Fruit fly (Drosophila melanogaster) whole organism, embryonic: ENCODE data around the gene CG7484.
A peak's percentile ranks its signal among the peaks of the same experiment; 100 is the strongest.

Experiments
- Aef1 ChIP-seq: fragments of 200-800 bp; sonication (Bioruptor generic); IDR thresholded peaks from 3 replicates; pipeline ENCODE4 v1.3.6; 2022; ENCODE audit warnings: missing biosample characterization, missing genetic modification characterization
- Asciz ChIP-seq: fragments of 200-800 bp; sonication (Bioruptor generic); optimal IDR thresholded peaks from 2 replicates; lab custom pipeline; 2017; ENCODE audit warnings: missing biosample characterization, mild to moderate bottlenecking, missing genetic modification characterization, missing genetic modification reagents
- B-H2 ChIP-seq: fragments of 200-800 bp; sonication (Bioruptor generic); optimal IDR thresholded peaks from 2 replicates; lab custom pipeline; 2018; ENCODE audit warnings: missing biosample characterization, mild to moderate bottlenecking, missing genetic modification characterization
- CG10267 ChIP-seq: fragments of 200-800 bp; sonication (Bioruptor generic); optimal IDR thresholded peaks from 2 replicates; lab custom pipeline; 2018; ENCODE audit warnings: missing biosample characterization, mild to moderate bottlenecking, missing genetic modification characterization, moderate library complexity
- CG10321 ChIP-seq: fragments of 200-800 bp; sonication (Bioruptor generic); IDR thresholded peaks from 2 replicates; pipeline ENCODE4 v1.3.6; 2022; ENCODE audit warnings: missing biosample characterization, missing genetic modification characterization
- CG10959 ChIP-seq: fragments of 200-800 bp; sonication (Bioruptor generic); IDR thresholded peaks from 2 replicates; pipeline ENCODE4 v1.3.6; 2022; ENCODE audit warnings: missing biosample characterization, missing genetic modification characterization
- CG12104 ChIP-seq: fragments of 200-800 bp; sonication (Bioruptor generic); optimal IDR thresholded peaks from 3 replicates; lab custom pipeline; 2016; ENCODE audit warnings: missing biosample characterization, missing genetic modification characterization
- CG13624 ChIP-seq: fragments of 200-800 bp; sonication (Bioruptor generic); optimal IDR thresholded peaks from 2 replicates; lab custom pipeline; 2016; ENCODE audit warnings: missing biosample characterization, missing genetic modification characterization
- CG14710 ChIP-seq: fragments of 200-800 bp; sonication (Bioruptor generic); optimal IDR thresholded peaks from 3 replicates; lab custom pipeline; 2019; ENCODE audit warnings: missing biosample characterization, mild to moderate bottlenecking, missing genetic modification characterization, moderate library complexity
- CG15011 ChIP-seq: fragments of 200-800 bp; sonication (Bioruptor generic); optimal IDR thresholded peaks from 3 replicates; lab custom pipeline; 2018; ENCODE audit warnings: missing biosample characterization, mild to moderate bottlenecking, missing genetic modification characterization
- CG15514 ChIP-seq: fragments of 200-800 bp; sonication (Bioruptor generic); optimal IDR thresholded peaks from 3 replicates; lab custom pipeline; 2017; ENCODE audit warnings: missing biosample characterization, missing genetic modification characterization, mild to moderate bottlenecking, moderate library complexity, missing genetic modification reagents
- CG17361 ChIP-seq: fragments of 200-800 bp; sonication (Bioruptor generic); IDR thresholded peaks from 3 replicates; pipeline ENCODE4 v1.3.6; 2022; ENCODE audit warnings: missing biosample characterization, missing genetic modification characterization
- CG18011 ChIP-seq: fragments of 200-800 bp; sonication (Bioruptor generic); optimal IDR thresholded peaks from 2 replicates; lab custom pipeline; 2017; ENCODE audit warnings: missing biosample characterization, missing genetic modification characterization, mild to moderate bottlenecking, moderate library complexity, missing genotype
- CG18262 ChIP-seq: fragments of 200-800 bp; optimal IDR thresholded peaks from 3 replicates; lab custom pipeline; 2019; ENCODE audit warnings: missing biosample characterization, mild to moderate bottlenecking, missing genetic modification characterization, moderate library complexity
- CG2120 ChIP-seq: fragments of 200-800 bp; sonication (Bioruptor generic); optimal IDR thresholded peaks from 3 replicates; lab custom pipeline; 2016; ENCODE audit warnings: missing biosample characterization, missing genetic modification characterization
- CG2129 ChIP-seq: fragments of 200-800 bp; sonication (Bioruptor generic); IDR thresholded peaks from 2 replicates; pipeline ENCODE4 v1.3.6; 2022; ENCODE audit warnings: missing biosample characterization, missing genetic modification characterization; ENCODE audit not compliant: partially characterized antibody
- CG2875 ChIP-seq: fragments of 200-800 bp; sonication (Bioruptor generic); optimal IDR thresholded peaks from 2 replicates; lab custom pipeline; 2017; ENCODE audit warnings: missing biosample characterization, mild to moderate bottlenecking, missing genetic modification characterization, missing genetic modification reagents
- CG33213 ChIP-seq: fragments of 200-800 bp; sonication (Bioruptor generic); optimal IDR thresholded peaks from 3 replicates; lab custom pipeline; 2016; ENCODE audit warnings: missing biosample characterization, missing genetic modification characterization
- CG34224 ChIP-seq: fragments of 200-800 bp; sonication (Bioruptor generic); IDR thresholded peaks from 3 replicates; pipeline ENCODE4 v1.3.6; 2022; ENCODE audit warnings: missing biosample characterization, missing genetic modification characterization; ENCODE audit not compliant: partially characterized antibody
- CG42726 ChIP-seq: fragments of 200-800 bp; sonication (Bioruptor generic); IDR thresholded peaks from 2 replicates; pipeline ENCODE4 v1.3.6; 2022; ENCODE audit warnings: missing biosample characterization, missing genetic modification characterization; ENCODE audit not compliant: partially characterized antibody
- CG4730 ChIP-seq: fragments of 200-800 bp; sonication (Bioruptor generic); IDR thresholded peaks from 2 replicates; pipeline ENCODE4 v1.3.6; 2022; ENCODE audit warnings: missing biosample characterization, missing genetic modification characterization
- CG4820 ChIP-seq: fragments of 200-800 bp; sonication (Bioruptor generic); optimal IDR thresholded peaks from 3 replicates; lab custom pipeline; 2016; ENCODE audit warnings: missing biosample characterization, missing genetic modification characterization
- CrebB ChIP-seq: fragments of 200-800 bp; sonication (Bioruptor generic); optimal IDR thresholded peaks from 3 replicates; lab custom pipeline; 2018; ENCODE audit warnings: missing biosample characterization, mild to moderate bottlenecking, missing genetic modification characterization
- Ets97D ChIP-seq: fragments of 200-800 bp; sonication (Bioruptor generic); optimal IDR thresholded peaks from 3 replicates; lab custom pipeline; 2016; ENCODE audit warnings: missing biosample characterization, missing genetic modification characterization
- HHEX ChIP-seq: fragments of 200-800 bp; sonication (Bioruptor generic); optimal IDR thresholded peaks from 3 replicates; lab custom pipeline; 2017; ENCODE audit warnings: missing biosample characterization, mild to moderate bottlenecking, missing genetic modification characterization, missing genetic modification reagents
- Hand ChIP-seq: fragments of 200-800 bp; sonication (Bioruptor generic); optimal IDR thresholded peaks from 2 replicates; lab custom pipeline; 2017; ENCODE audit warnings: mild to moderate bottlenecking, missing biosample characterization, missing genetic modification reagents, missing genetic modification characterization
- Hmx ChIP-seq: fragments of 200-800 bp; sonication (Bioruptor generic); optimal IDR thresholded peaks from 2 replicates; lab custom pipeline; 2016; ENCODE audit warnings: missing biosample characterization, missing genetic modification characterization
- Meics ChIP-seq: fragments of 200-800 bp; sonication (Bioruptor generic); optimal IDR thresholded peaks from 2 replicates; lab custom pipeline; 2017; ENCODE audit warnings: missing biosample characterization, mild to moderate bottlenecking, missing genetic modification characterization
- Spps ChIP-seq: fragments of 200-800 bp; sonication (Bioruptor generic); optimal IDR thresholded peaks from 2 replicates; lab custom pipeline; 2018; ENCODE audit warnings: missing biosample characterization, mild to moderate bottlenecking, missing genetic modification characterization
- Xrp1 ChIP-seq: fragments of 200-800 bp; sonication (Bioruptor generic); IDR thresholded peaks from 2 replicates; pipeline ENCODE4 v1.3.6; 2022; ENCODE audit warnings: missing biosample characterization, missing genetic modification characterization
- ara ChIP-seq: fragments of 200-800 bp; sonication (Bioruptor generic); IDR thresholded peaks from 2 replicates; pipeline ENCODE4 v1.3.6; 2022; ENCODE audit warnings: missing biosample characterization, missing genetic modification characterization
- bbx ChIP-seq: fragments of 200-800 bp; sonication (Bioruptor generic); IDR thresholded peaks from 2 replicates; pipeline ENCODE4 v1.3.6; 2022; ENCODE audit warnings: missing biosample characterization, missing genetic modification characterization; ENCODE audit not compliant: partially characterized antibody
- chinmo ChIP-seq: fragments of 200-800 bp; sonication (Bioruptor generic); IDR thresholded peaks from 4 replicates; pipeline ENCODE4 v1.3.6; 2022; ENCODE audit warnings: missing biosample characterization, missing genetic modification characterization; ENCODE audit not compliant: partially characterized antibody
- croc ChIP-seq: fragments of 200-800 bp; sonication (Bioruptor generic); conservative IDR thresholded peaks from 3 replicates; pipeline ENCODE4 v1.3.6; 2022; ENCODE audit warnings: missing biosample characterization, missing genetic modification characterization
- cwo ChIP-seq: fragments of 200-800 bp; sonication (Bioruptor generic); optimal IDR thresholded peaks from 3 replicates; lab custom pipeline; 2017; ENCODE audit warnings: missing biosample characterization, missing genetic modification characterization, mild to moderate bottlenecking, moderate library complexity, missing genetic modification reagents
- en ChIP-seq: fragments of 200-800 bp; sonication (Bioruptor generic); optimal IDR thresholded peaks from 2 replicates; lab custom pipeline; 2016; ENCODE audit warnings: missing biosample characterization, missing genetic modification characterization
- gfzf ChIP-seq: fragments of 200-800 bp; sonication (Bioruptor generic); optimal IDR thresholded peaks from 2 replicates; lab custom pipeline; 2016; ENCODE audit warnings: missing biosample characterization, mild to moderate bottlenecking, missing genetic modification characterization, moderate library complexity
- lola ChIP-seq, 3 experiments: fragments of >200 bp in 2 of 3; fragments of 200-800 bp in 1 of 3; sonication (Bioruptor generic) in 1 of 3; optimal IDR thresholded peaks; 2 replicates each; lab custom pipeline; 2017 to 2019; ENCODE audit warnings: missing biosample characterization in 3 of 3, missing genetic modification characterization in 3 of 3, mild to moderate bottlenecking in 1 of 3, moderate library complexity in 1 of 3
- mam ChIP-seq: fragments of 200-800 bp; sonication (Bioruptor generic); optimal IDR thresholded peaks from 3 replicates; lab custom pipeline; 2016; ENCODE audit warnings: missing biosample characterization, missing genetic modification characterization
- nom ChIP-seq: fragments of 200-800 bp; sonication (Bioruptor generic); optimal IDR thresholded peaks from 2 replicates; lab custom pipeline; 2017; ENCODE audit warnings: missing biosample characterization, missing genetic modification characterization, mild to moderate bottlenecking, moderate library complexity, missing genetic modification reagents
- ranshi ChIP-seq: fragments of 200-800 bp; sonication (Bioruptor generic); IDR thresholded peaks from 2 replicates; pipeline ENCODE4 v1.3.6; 2022; ENCODE audit warnings: missing biosample characterization, missing genetic modification characterization
- salm ChIP-seq: fragments of 200-800 bp; sonication (Bioruptor generic); optimal IDR thresholded peaks from 2 replicates; lab custom pipeline; 2018; ENCODE audit warnings: missing biosample characterization, mild to moderate bottlenecking, missing genetic modification characterization
- sima ChIP-seq: fragments of 200-800 bp; sonication (Bioruptor generic); optimal IDR thresholded peaks from 2 replicates; lab custom pipeline; 2016; ENCODE audit warnings: missing biosample characterization, missing genetic modification characterization
- slou ChIP-seq: fragments of 200-800 bp; sonication (Bioruptor generic); optimal IDR thresholded peaks from 3 replicates; lab custom pipeline; 2016; ENCODE audit warnings: missing biosample characterization, missing genetic modification characterization
- stc ChIP-seq: fragments of 200-800 bp; sonication (Bioruptor generic); IDR thresholded peaks from 2 replicates; pipeline ENCODE4 v1.3.6; 2022; ENCODE audit warnings: missing biosample characterization, missing genetic modification characterization
- tgo ChIP-seq: fragments of 200-800 bp; sonication (Bioruptor generic); IDR thresholded peaks from 3 replicates; pipeline ENCODE4 v1.3.6; 2022; ENCODE audit warnings: missing biosample characterization, missing genetic modification characterization
- zfh1 ChIP-seq: fragments of 200-800 bp; sonication (Bioruptor generic); IDR thresholded peaks from 3 replicates; pipeline ENCODE4 v1.3.6; 2022; ENCODE audit warnings: missing biosample characterization, missing genetic modification characterization

CG7484 gene

DNA sequence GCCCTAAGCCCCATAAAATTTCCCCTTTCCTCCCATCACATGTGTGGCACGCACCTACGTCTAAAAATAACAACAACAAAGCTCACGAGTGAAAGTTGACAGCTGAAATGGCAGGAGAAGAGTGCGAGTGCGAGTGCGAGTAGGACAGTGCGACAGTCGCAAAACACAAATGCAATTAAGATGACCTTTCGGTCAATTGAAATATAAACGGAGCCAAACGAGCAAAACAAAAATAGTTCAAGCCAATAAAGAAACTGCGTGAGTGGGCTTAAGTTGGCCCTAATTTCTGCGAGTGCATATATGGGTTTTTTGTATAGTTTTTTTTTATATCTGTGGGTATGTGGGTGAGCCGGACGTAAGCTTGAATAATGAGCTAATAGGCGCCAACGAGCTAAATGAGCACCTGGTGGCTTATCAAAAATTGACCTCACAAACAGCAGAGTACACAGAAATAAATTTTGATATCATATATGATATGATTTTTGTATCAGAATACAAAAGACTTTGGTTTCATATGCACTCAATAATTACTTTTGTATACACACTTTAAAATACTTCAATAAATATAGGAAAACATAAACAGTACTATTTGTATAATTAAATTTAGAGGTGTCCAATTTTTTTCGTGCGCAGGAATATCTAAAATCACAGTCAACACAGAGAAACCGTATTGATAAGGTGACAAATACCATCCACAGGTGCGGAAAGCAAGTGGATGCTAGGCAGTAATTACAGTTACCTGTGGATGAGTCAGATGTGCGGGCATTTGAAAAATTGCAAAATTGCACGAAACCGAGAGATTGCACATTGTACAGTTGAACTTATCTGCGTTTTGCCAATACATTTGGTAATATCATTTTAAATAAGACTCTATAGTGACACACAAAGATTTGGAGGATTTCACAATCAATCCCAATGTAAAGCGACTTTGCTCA is 2.4 kb upstream of the CG7484 start (continued):
- TF ChIP-seq CG18262 (peak; percentile 11), mam (GFP tag; lab: Kevin White, UChicago) (no peak), ara (GFP tag; lab: Robert Waterston, UW) (0 out of 2 replicates have a peak, but pooled peaks have one; percentile 16), CG12104 (GFP tag; lab: Kevin White, UChicago) (no peak), ranshi (GFP tag; lab: Robert Waterston, UW) (no peak), CG10267 (tag; lab: Kevin White, UChicago) (peak; percentile 3), HHEX (GFP tag; lab: Kevin White, UChicago) (peak; percentile 6), CG42726 (no peak), CG18011 (GFP tag; lab: Kevin White, UChicago) (no peak), CG10959 (GFP tag; lab: Robert Waterston, UW) (no peak), cwo (GFP tag; lab: Kevin White, UChicago) (peak; percentile 55), B-H2 (no peak), Hand (GFP tag; lab: Kevin White, UChicago) (no peak), CG13624 (no peak), Hmx (GFP tag; lab: Kevin White, UChicago) (no peak), CG10321 (GFP tag; lab: Robert Waterston, UW) (no peak), lola (GFP tag; optimal IDR thresholded peaks at IDR 0.05; lab: Kevin White, UChicago) (no peak), croc (GFP tag; lab: Robert Waterston, UW) (no peak), bbx (GFP tag; lab: Robert Waterston, UW) (no peak), Ets97D (GFP tag; lab: Kevin White, UChicago) (no peak), CrebB (tag; lab: Kevin White, UChicago) (no peak), CG34224 (GFP tag; lab: Robert Waterston, UW) (no peak), CG4820 (GFP tag; lab: Kevin White, UChicago) (no peak), Asciz (peak; percentile 5), Aef1 (GFP tag; lab: Robert Waterston, UW) (no peak), CG33213 (no peak), Xrp1 (no peak), chinmo (GFP tag; lab: Robert Waterston, UW) (no peak), CG2129 (GFP tag; lab: Robert Waterston, UW) (no peak), slou (no peak), CG14710 (tag; lab: Kevin White, UChicago) (no peak), zfh1 (GFP tag; lab: Robert Waterston, UW) (0 out of 3 replicates have a peak, but pooled peaks have one; percentile 44), nom (GFP tag; lab: Kevin White, UChicago) (no peak), CG15514 (GFP tag; lab: Kevin White, UChicago) (no peak), CG2875 (GFP tag; lab: Kevin White, UChicago) (peak; percentile 30), Spps (tag; lab: Kevin White, UChicago) (no peak), stc (peak; percentile 35; the same call in 1 of the 2 replicates), CG2120 (GFP tag; lab: Kevin White, UChicago) (peak; percentile 39), salm (no peak), CG15011 (GFP tag; lab: Kevin White, UChicago) (no peak), en (no peak), gfzf (no peak), tgo (GFP tag; lab: Robert Waterston, UW) (no peak), Meics (GFP tag; lab: Kevin White, UChicago) (peak; percentile 39), sima (GFP tag; lab: Kevin White, UChicago) (no peak), CG4730 (GFP tag; lab: Robert Waterston, UW) (no peak), CG17361 (GFP tag; lab: Robert Waterston, UW) (0 out of 3 replicates have a peak, but pooled peaks have one; percentile 17)
